Worm (Caenorhabditis elegans) whole organism, L3 larva: Measurements from ENCODE around the gene F28H7.8.

Source experiments
- ama-1 ChIP-seq: fragments of 150-350 bp; optimal IDR thresholded peaks from 2 replicates; lab custom pipeline; 2018
- ceh-16 ChIP-seq: sonication (generic microtip); optimal IDR thresholded peaks from 2 replicates; lab custom pipeline; 2017; ENCODE audit warnings: missing biosample characterization, missing genetic modification characterization
- ceh-82 ChIP-seq: fragments of 150-350 bp; optimal IDR thresholded peaks from 2 replicates; lab custom pipeline; 2014; ENCODE audit warnings: missing biosample characterization, missing genetic modification characterization
- egl-5 ChIP-seq: fragments of 150-350 bp; optimal IDR thresholded peaks from 2 replicates; lab custom pipeline; 2017; ENCODE audit warnings: missing biosample characterization, missing genetic modification reagents, missing genetic modification characterization, inconsistent platforms
- elt-2 ChIP-seq: sonication (generic microtip); optimal IDR thresholded peaks from 2 replicates; lab custom pipeline; 2016; ENCODE audit warnings: missing genetic modification reagents, mild to moderate bottlenecking, missing genetic modification characterization, missing compliant biosample characterization
- elt-3 ChIP-seq, 3 experiments: fragments of 150-350 bp in 1 of 3; sonication (generic microtip) in 2 of 3; optimal IDR thresholded peaks; 2 replicates in 2 of 3; 4 replicates in 1 of 3; lab custom pipeline; 2014 to 2017; ENCODE audit warnings: missing biosample characterization in 3 of 3, missing genetic modification characterization in 3 of 3
- jun-1 ChIP-seq: fragments of 150-350 bp; optimal IDR thresholded peaks from 2 replicates; lab custom pipeline; 2014; ENCODE audit warnings: missing biosample characterization, missing genetic modification reagents, missing genetic modification characterization
- mdl-1 ChIP-seq: fragments of 150-350 bp; optimal IDR thresholded peaks from 2 replicates; lab custom pipeline; 2014; ENCODE audit warnings: missing biosample characterization, missing genetic modification characterization
- nhr-237 ChIP-seq: fragments of 150-350 bp; optimal IDR thresholded peaks from 2 replicates; lab custom pipeline; 2014; ENCODE audit warnings: missing biosample characterization, missing genetic modification characterization
- pqm-1 ChIP-seq: fragments of 150-350 bp; optimal IDR thresholded peaks from 2 replicates; lab custom pipeline; 2017; ENCODE audit warnings: missing biosample characterization, missing genetic modification characterization, inconsistent platforms
- unc-39 ChIP-seq: sonication (generic microtip); optimal IDR thresholded peaks from 4 replicates; lab custom pipeline; 2017; ENCODE audit warnings: missing biosample characterization, missing genetic modification characterization
- ztf-11 ChIP-seq: fragments of 150-350 bp; optimal IDR thresholded peaks from 2 replicates; lab custom pipeline; 2014; ENCODE audit warnings: missing biosample characterization, missing genetic modification characterization

DNA sequence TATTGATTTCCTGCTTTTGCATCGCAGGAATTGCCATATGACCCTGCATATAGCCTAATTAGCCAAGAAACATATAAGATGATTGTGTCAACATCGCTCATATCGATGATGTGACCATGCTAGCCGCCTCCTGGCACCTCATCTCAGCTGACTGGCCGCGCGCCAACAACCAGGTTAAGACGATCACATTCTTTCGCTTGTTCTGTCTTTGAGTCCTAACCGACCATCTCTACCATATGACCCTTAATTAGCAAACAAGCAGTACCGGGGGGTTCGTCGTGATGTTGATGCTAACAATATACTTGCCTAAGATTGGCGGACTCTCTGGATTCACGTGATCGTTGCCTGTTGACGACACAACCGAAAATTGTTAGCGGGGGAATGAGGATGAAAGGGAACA, 36.2 kb upstream of the F28H7.8 start:
- TF ChIP-seq elt-2 (tag; lab: Kevin White, UChicago) (no peak), ama-1 (lab: Kevin White, UChicago) (no peak), elt-3 (tag; optimal IDR thresholded peaks at IDR 0.05; lab: Kevin White, UChicago) (no peak), egl-5 (no peak), pqm-1 (tag; lab: Kevin White, UChicago) (no peak), ceh-16 (tag; lab: Kevin White, UChicago) (no peak), unc-39 (tag; lab: Kevin White, UChicago) (no peak), jun-1 (tag; lab: Kevin White, UChicago) (no peak), ztf-11 (tag; lab: Kevin White, UChicago) (no peak), nhr-237 (tag; lab: Kevin White, UChicago) (no peak), ceh-82 (tag; lab: Kevin White, UChicago) (no peak), mdl-1 (tag; lab: Kevin White, UChicago) (no peak)
